Fruit fly (Drosophila melanogaster): ENCODE data around the gene ash1.

The ash1 gene

DNA sequence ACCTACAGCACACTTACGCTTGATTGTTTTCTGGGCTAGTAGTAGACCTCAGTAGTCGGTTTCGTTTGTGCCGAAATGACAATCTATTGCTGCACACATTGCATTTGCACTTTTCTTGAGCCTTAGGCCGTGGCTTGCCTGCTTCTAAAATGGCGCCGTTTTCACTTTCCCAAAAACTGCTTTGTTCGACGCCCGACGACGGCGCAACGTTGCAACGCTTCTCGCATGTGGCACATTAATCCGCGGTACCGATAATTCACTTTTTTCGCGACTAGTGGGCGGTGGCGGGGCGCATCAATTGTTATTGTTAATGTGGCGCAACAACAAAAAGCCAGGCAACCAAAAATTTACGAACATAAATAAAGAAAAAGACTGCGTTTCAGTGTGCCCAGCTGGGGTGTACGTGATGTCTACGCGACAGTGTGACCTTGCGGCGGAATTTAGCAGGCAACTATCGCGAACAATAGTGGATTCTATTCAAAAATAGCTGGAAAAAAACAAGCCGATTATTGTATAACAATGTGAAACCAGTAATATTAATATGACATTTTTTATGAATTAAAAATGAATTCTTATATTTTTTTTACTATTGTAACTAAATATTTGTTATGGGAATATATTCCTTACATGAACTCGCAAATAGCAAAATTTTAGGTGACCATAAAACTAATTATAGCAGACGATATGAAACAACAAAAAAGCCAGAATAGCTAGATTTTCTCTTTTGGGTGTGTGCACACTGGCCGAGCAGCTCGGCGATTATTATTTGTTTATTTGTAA is at the start of gene ash1, which contains the start of gene Taf6:
Gene ash1, minus strand, starts transcription at position 387 of the 780 bp plus-strand sequence.
Gene Taf6, plus strand, starts transcription at position 720 of the 780 bp plus-strand sequence.
- TF ChIP-seq Sin3A (optimal IDR thresholded peaks at IDR 0.05) = no peak
- TF ChIP-seq Myc (optimal IDR thresholded peaks at IDR 0.05) = no peak
- TF ChIP-seq h (optimal IDR thresholded peaks at IDR 0.05) = no peak
- no peak for TF ChIP-seq insv (optimal IDR thresholded peaks at IDR 0.05)
- TF ChIP-seq ttk (optimal IDR thresholded peaks at IDR 0.05) = no peak
- no peak for TF ChIP-seq psq (optimal IDR thresholded peaks at IDR 0.05)

- TF ChIP-seq Myc (optimal IDR thresholded peaks at IDR 0.05) (no peak), h (optimal IDR thresholded peaks at IDR 0.05) (no peak), insv (optimal IDR thresholded peaks at IDR 0.05) (no peak), psq (optimal IDR thresholded peaks at IDR 0.05) (no peak), Sin3A (optimal IDR thresholded peaks at IDR 0.05) (no peak), ttk (optimal IDR thresholded peaks at IDR 0.05) (no peak)
These were observed 47.7 kb upstream of the ash1 start for dm6 chr3L:19646292-19646691.

dm6 chr3L:19642448-19643020 is 44.0 kb upstream of the ash1 start, which contains the start of gene Rnf146:
TSS of gene Rnf146 (minus strand) at chr3L:19642816.
- TF ChIP-seq Myc (optimal IDR thresholded peaks at IDR 0.05) (no peak), ttk (optimal IDR thresholded peaks at IDR 0.05) (no peak), Sin3A (optimal IDR thresholded peaks at IDR 0.05) (no peak), h (optimal IDR thresholded peaks at IDR 0.05) (no peak), insv (optimal IDR thresholded peaks at IDR 0.05) (no peak), psq (optimal IDR thresholded peaks at IDR 0.05) (no peak)

DNA sequence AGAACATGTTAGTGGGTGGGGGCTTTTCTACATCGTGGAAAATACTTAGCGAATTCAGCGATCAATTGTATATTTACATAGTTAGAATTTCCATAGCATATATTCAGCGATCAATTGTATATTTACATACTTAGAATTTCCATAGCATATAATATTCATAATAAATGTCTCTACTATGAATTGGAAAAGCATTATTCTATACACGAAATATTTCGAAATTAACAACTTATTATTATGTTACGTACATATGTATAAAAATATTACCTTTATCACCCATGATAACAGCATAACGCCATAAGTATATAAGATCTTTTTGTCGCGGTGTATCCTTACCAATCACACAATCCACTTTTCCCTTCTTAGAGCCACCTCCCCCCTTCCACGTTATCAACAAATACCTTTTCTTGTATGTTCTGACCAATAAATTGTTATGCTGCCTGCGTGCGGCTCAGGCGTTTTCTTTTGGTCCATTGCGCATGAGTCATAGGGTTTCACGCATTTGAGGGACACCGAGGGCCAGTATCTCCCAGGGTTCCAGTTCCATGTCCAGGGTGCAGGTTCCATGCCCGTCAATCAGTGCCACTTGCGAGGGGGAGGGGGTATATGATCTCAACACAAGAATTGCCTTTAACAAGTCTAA is 38.4 kb upstream of the ash1 start:
- TF ChIP-seq psq (optimal IDR thresholded peaks at IDR 0.05) = no peak
- TF ChIP-seq h (optimal IDR thresholded peaks at IDR 0.05) = no peak
- no peak for TF ChIP-seq ttk (optimal IDR thresholded peaks at IDR 0.05)
- TF ChIP-seq Sin3A (optimal IDR thresholded peaks at IDR 0.05) = no peak
- no peak for TF ChIP-seq insv (optimal IDR thresholded peaks at IDR 0.05)
- no peak for TF ChIP-seq Myc (optimal IDR thresholded peaks at IDR 0.05)

- TF ChIP-seq Myc (optimal IDR thresholded peaks at IDR 0.05) (no peak), h (optimal IDR thresholded peaks at IDR 0.05) (no peak), insv (optimal IDR thresholded peaks at IDR 0.05) (no peak), psq (optimal IDR thresholded peaks at IDR 0.05) (no peak), Sin3A (optimal IDR thresholded peaks at IDR 0.05) (no peak), ttk (optimal IDR thresholded peaks at IDR 0.05) (no peak)
These were observed 37.0 kb upstream of the ash1 start, which contains the start of gene wnd for dm6 chr3L:19635478-19635996. TSS of gene wnd (minus strand) at chr3L:19635783.

DNA sequence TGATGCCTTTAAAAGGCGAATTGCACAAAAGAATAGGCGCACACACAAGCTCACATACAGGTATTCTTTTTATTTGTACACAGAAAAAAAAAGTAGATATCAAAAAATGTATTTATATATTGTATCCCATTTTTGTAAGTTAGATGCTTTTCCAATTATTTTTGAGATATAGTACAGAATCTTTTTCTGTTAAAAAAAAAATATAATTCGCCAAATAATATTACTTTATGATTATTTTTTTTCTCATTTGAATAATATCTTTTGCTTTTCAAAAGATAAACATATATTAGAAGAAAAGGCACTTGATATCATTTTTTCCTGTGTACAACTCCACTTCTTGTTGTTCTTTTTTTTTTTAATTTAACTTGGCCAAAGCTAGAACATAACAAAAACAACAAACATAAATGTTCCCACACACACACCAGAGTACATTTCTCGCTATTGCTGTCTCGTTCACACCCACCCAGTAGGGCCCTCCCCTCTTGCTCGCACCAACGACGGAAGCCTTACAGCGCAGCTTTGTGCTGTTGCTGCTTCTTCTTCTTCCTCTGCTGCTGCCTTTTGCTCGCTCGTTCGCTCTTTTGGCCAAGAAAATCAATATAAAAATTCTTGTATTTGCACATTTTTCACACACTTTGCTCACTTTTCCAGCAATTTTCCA is 36.4 kb upstream of the ash1 start:
- TF ChIP-seq insv (optimal IDR thresholded peaks at IDR 0.05) = no peak
- no peak for TF ChIP-seq Myc (optimal IDR thresholded peaks at IDR 0.05)
- TF ChIP-seq Sin3A (optimal IDR thresholded peaks at IDR 0.05) = no peak
- no peak for TF ChIP-seq psq (optimal IDR thresholded peaks at IDR 0.05)
- TF ChIP-seq h (optimal IDR thresholded peaks at IDR 0.05) = no peak
- no peak for TF ChIP-seq ttk (optimal IDR thresholded peaks at IDR 0.05)

- TF ChIP-seq psq (optimal IDR thresholded peaks at IDR 0.05) (no peak), ttk (optimal IDR thresholded peaks at IDR 0.05) (no peak), insv (optimal IDR thresholded peaks at IDR 0.05) (no peak)
These were observed 34.4 kb upstream of the ash1 start for dm6 chr3L:19632766-19633632.

dm6 chr3L:19631867-19632266 is 33.3 kb upstream of the ash1 start:
- TF ChIP-seq ttk (optimal IDR thresholded peaks at IDR 0.05) (no peak), insv (optimal IDR thresholded peaks at IDR 0.05) (no peak), psq (optimal IDR thresholded peaks at IDR 0.05) (no peak)

DNA sequence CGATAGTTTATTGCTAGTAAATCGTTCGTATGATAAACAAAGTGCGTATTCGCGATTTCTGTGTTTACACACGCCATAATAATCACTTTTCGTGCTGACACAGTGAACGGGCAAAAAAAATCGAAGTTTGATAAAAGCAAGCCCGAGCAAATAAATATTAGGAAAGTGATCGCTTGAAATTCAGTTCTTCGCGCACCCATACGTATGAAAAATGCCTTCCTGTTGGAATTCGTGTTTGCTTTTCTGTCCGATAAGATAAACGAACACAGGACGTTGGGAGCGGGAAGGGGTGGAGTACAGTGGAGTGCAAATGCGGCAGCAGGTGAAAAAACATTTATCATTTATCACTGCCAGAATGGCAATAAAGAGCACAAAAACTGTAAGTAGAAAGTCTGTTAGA is 32.1 kb upstream of the ash1 start:
- TF ChIP-seq h (optimal IDR thresholded peaks at IDR 0.05) = no peak

DNA sequence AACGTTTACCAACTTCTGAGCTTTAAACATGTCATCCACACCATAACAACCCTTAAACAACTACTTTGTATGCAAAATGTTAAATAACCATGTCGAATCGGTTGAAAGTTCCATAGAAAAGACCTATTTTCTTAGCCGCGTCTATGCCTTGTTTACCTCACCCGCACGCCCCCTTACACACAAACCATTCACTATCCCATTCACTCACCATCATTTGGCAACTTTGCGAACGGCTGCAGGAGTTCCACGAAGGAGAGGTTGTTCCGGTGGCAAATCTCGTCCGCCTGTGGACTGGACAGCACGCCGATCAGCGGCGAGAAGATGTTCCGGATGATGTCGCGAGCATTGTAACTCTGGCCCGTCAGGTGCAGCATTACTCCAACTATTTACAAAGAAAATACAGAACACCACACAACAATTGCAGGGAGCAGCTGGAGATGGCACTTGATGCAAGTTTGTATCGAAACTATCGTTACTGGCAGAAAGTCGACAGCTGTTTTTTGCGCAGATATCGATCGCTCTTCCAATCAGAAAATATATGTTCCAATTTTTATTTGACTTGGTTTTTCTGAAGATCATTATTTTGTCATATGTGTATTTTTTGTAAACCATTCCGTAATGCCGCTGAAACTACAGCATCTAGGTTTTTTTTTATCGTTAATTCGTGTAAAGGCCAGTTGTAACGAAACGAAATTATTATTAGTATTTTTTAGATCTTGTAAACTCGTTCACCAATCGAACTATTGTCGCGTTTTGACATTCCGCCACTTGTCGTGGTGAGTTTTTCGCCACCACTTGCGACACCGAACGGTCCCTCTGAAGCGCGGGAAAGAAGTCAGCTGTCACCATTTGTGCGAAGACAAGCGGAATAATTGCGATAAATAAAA is 19.8 kb upstream of the ash1 start, which contains the start of gene asf1:
Gene asf1, plus strand, starts transcription at position 823 of the 887 bp plus-strand sequence.
- no peak for TF ChIP-seq Myc (optimal IDR thresholded peaks at IDR 0.05)
- TF ChIP-seq insv (optimal IDR thresholded peaks at IDR 0.05) = no peak
- TF ChIP-seq psq (optimal IDR thresholded peaks at IDR 0.05) = no peak
- no peak for TF ChIP-seq h (optimal IDR thresholded peaks at IDR 0.05)
- no peak for TF ChIP-seq ttk (optimal IDR thresholded peaks at IDR 0.05)
- TF ChIP-seq Sin3A (optimal IDR thresholded peaks at IDR 0.05) = no peak
